Worm (Caenorhabditis elegans): ENCODE data around the gene ZK783.7.

ce11 chrIII:7665928-7666327, 9.4 kb downstream of the ZK783.7 start:
- TF ChIP-seq lin-13 (tag; optimal IDR thresholded peaks at IDR 0.05) (no peak), elt-3 (tag; optimal IDR thresholded peaks at IDR 0.05) (no peak), unc-62 (GFP tag; optimal IDR thresholded peaks at IDR 0.05) (no peak), lsy-2 (tag; optimal IDR thresholded peaks at IDR 0.05) (no peak), ceh-43 (GFP tag; optimal IDR thresholded peaks at IDR 0.05) (no peak), elt-1 (tag; optimal IDR thresholded peaks at IDR 0.05; ENCODE audit: borderline replicate concordance, insufficient read depth) (no peak), ztf-11 (tag; optimal IDR thresholded peaks at IDR 0.05) (no peak), sptf-1 (tag; optimal IDR thresholded peaks at IDR 0.05) (no peak), ham-2 (GFP tag; optimal IDR thresholded peaks at IDR 0.05) (no peak), ces-1 (GFP tag; optimal IDR thresholded peaks at IDR 0.05) (no peak), nhr-28 (tag; optimal IDR thresholded peaks at IDR 0.05) (no peak), unc-120 (tag; optimal IDR thresholded peaks at IDR 0.05; ENCODE audit: poor library complexity, severe bottlenecking) (no peak)

All from whole organism, mixed stage, embryonic.